Fruit fly (Drosophila melanogaster): ENCODE data around the gene CG13031.

The CG13031 gene

DNA sequence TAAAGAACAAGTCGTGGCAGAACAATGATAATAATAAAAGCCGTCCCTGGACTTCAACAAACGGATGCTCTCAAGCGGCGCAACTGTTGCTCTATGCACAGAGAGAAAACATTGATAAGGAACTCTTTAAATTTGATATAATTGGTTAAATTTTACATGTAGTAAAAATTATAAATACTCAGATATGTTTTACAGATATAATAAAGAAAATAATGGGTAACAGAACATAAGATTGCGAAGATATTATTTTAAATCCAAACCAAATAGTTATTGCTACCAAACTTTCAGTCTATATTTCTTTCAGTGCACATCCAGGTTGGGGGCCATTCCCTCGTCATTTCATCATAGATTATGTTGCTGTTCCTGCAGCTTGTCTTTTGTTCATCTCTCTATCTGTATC lies 25.1 kb downstream of the CG13031 start:
- TF ChIP-seq fd96Ca (GFP tag; IDR thresholded peaks at IDR 0.05) (no peak), EcR (GFP tag; optimal IDR thresholded peaks at IDR 0.05) (no peak), CG10348 (GFP tag; IDR thresholded peaks at IDR 0.05) (no peak), Pif1B (GFP tag; optimal IDR thresholded peaks at IDR 0.05) (peak; percentile 52), CG9948 (tag; optimal IDR thresholded peaks at IDR 0.05) (peak; percentile 83), rn (GFP tag; IDR thresholded peaks at IDR 0.05) (no peak), Snoo (tag; optimal IDR thresholded peaks at IDR 0.05) (no peak), CG4496 (GFP tag; IDR thresholded peaks at IDR 0.05) (peak; percentile 78), D1 (tag; optimal IDR thresholded peaks at IDR 0.05) (peak; percentile 32), CG15710 (tag; optimal IDR thresholded peaks at IDR 0.05) (peak; percentile 67), CG14655 (GFP tag; optimal IDR thresholded peaks at IDR 0.05) (peak; percentile 89), gl (tag; optimal IDR thresholded peaks at IDR 0.05) (peak; percentile 14), CG17806 (tag; optimal IDR thresholded peaks at IDR 0.05) (peak; percentile 79), Pif1A (GFP tag; optimal IDR thresholded peaks at IDR 0.05) (peak; percentile 7), CG34367 (tag; optimal IDR thresholded peaks at IDR 0.05) (peak; percentile 43), Ets98B (GFP tag; IDR thresholded peaks at IDR 0.05) (peak; percentile 50; the same call in 1 of the 2 replicates), CG8301 (tag; optimal IDR thresholded peaks at IDR 0.05) (peak; percentile 84), CG8159 (tag; optimal IDR thresholded peaks at IDR 0.05) (peak; percentile 75)

DNA sequence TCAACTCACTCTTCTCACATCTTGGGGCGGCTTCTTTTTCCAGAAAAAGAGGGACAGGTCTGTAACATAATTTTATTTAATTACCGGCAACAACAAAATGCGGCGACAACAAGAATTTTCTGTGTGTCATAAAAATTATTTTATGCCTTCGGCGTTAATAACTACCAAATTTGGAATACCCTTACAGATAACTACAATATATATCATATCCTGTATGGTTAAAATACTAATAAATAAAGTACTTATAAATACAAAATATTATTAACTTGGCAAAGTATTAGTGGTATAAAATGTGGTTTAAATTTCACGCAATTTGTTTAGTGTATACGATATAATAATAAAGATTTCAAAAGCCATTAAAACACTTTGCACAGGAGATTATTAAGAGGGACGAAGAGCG lies 26.1 kb downstream of the CG13031 start:
- TF ChIP-seq CG9948 (tag; optimal IDR thresholded peaks at IDR 0.05) (peak; percentile 6), CG8159 (tag; optimal IDR thresholded peaks at IDR 0.05) (peak; percentile 2), CG13204 (GFP tag; optimal IDR thresholded peaks at IDR 0.05) (no peak), CG14655 (GFP tag; optimal IDR thresholded peaks at IDR 0.05) (no peak), Pif1A (GFP tag; optimal IDR thresholded peaks at IDR 0.05) (no peak), CG17806 (tag; optimal IDR thresholded peaks at IDR 0.05) (peak; percentile 11), rn (GFP tag; IDR thresholded peaks at IDR 0.05) (no peak), CG15710 (tag; optimal IDR thresholded peaks at IDR 0.05) (peak; percentile 28)

DNA sequence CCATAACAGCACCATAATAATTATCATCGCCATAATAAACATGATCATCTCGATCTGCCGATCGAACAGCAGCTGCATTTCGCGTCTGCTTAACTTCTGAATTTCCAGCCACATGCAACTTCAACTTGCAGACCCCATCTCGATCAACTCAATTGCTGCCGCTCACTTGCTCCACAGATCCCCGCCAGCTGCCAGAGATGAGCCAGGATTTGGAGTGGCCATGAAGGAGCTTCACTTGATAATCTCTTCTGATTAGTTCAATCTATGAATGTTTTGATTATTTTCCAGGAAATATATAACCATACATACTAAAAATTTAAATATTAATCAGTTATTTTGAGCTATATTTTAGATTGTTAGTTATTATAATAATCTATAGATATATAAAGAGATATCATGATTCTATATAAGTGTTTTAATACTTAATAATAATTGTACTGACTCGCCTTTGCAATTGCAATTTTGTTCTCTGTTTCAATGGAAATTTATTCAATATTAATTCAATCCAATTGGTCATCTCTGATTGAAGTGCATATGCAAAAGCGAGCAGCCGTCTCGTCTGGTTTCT lies 26.9 kb downstream of the CG13031 start:
- TF ChIP-seq CG12605 (GFP tag; IDR thresholded peaks at IDR 0.05) (no peak), CG14655 (GFP tag; optimal IDR thresholded peaks at IDR 0.05) (peak; percentile 70), CG8301 (tag; optimal IDR thresholded peaks at IDR 0.05) (peak; percentile 47), Pif1B (GFP tag; optimal IDR thresholded peaks at IDR 0.05) (peak; percentile 9), Snoo (tag; optimal IDR thresholded peaks at IDR 0.05) (no peak), fd96Ca (GFP tag; IDR thresholded peaks at IDR 0.05) (no peak), EcR (GFP tag; optimal IDR thresholded peaks at IDR 0.05) (peak; percentile 22), CG34367 (tag; optimal IDR thresholded peaks at IDR 0.05) (no peak), rn (GFP tag; IDR thresholded peaks at IDR 0.05) (no peak), CG4496 (GFP tag; IDR thresholded peaks at IDR 0.05) (peak; percentile 6; the same call in 1 of the 3 replicates), Pif1A (GFP tag; optimal IDR thresholded peaks at IDR 0.05) (no peak), CG8159 (tag; optimal IDR thresholded peaks at IDR 0.05) (peak; percentile 68), gl (tag; optimal IDR thresholded peaks at IDR 0.05) (no peak), CG9948 (tag; optimal IDR thresholded peaks at IDR 0.05) (peak; percentile 43), CG10348 (GFP tag; IDR thresholded peaks at IDR 0.05) (no peak), CG17806 (tag; optimal IDR thresholded peaks at IDR 0.05) (peak; percentile 31), D1 (tag; optimal IDR thresholded peaks at IDR 0.05) (peak; percentile 16), Ets98B (GFP tag; IDR thresholded peaks at IDR 0.05) (no peak), CG32121 (GFP tag; IDR thresholded peaks at IDR 0.05) (no peak), CG13204 (GFP tag; optimal IDR thresholded peaks at IDR 0.05) (no peak), CG15710 (tag; optimal IDR thresholded peaks at IDR 0.05) (peak; percentile 3)

DNA sequence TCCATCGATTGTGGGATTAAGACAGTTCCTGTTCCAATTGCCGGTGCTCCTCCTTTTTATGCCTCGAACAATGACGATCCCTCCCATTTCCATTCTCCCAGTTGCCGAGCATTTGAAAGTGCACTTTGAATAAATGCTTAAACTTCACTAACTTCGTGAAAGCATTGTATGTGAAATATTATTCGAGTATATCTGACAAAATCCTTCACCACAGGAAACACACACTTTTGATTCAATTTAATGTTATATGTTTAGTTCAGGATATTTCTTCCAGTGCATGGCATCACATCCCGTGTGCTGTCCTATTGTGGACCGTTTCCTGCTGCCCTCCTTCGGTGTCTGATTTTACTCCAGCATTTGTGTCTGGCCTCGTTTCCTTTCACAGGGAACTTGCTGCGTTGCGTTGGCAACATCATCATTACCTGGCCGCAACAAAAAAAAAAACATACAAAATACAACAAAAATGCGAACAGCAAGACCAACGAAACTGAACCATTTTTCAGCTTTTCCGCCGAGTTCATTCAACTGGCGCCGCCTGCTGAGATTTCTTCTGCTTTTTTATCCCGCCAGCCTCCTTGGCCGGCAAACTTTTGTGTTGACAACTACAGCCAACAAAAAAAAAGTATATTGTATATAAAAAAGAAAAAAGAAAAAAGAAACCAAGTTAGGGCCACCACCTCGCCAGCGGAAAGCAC lies 27.9 kb downstream of the CG13031 start:
- TF ChIP-seq CG14655 (GFP tag; optimal IDR thresholded peaks at IDR 0.05) (peak; percentile 89), Ets98B (GFP tag; IDR thresholded peaks at IDR 0.05) (peak; percentile 78), CG13204 (GFP tag; optimal IDR thresholded peaks at IDR 0.05) (no peak), CG17806 (tag; optimal IDR thresholded peaks at IDR 0.05) (peak; percentile 75), Snoo (tag; optimal IDR thresholded peaks at IDR 0.05) (peak; percentile 58), Pif1A (GFP tag; optimal IDR thresholded peaks at IDR 0.05) (peak; percentile 80), CG8301 (tag; optimal IDR thresholded peaks at IDR 0.05) (peak; percentile 90), CG10348 (GFP tag; IDR thresholded peaks at IDR 0.05) (no peak), fd96Ca (GFP tag; IDR thresholded peaks at IDR 0.05) (peak; percentile 73), CG32121 (GFP tag; IDR thresholded peaks at IDR 0.05) (peak; percentile 60), CG4496 (GFP tag; IDR thresholded peaks at IDR 0.05) (peak; percentile 87), CG34367 (tag; optimal IDR thresholded peaks at IDR 0.05) (peak; percentile 69), CG9948 (tag; optimal IDR thresholded peaks at IDR 0.05) (peak; percentile 83), D1 (tag; optimal IDR thresholded peaks at IDR 0.05) (peak; percentile 19), rn (GFP tag; IDR thresholded peaks at IDR 0.05) (peak; percentile 49; the same call in 1 of the 2 replicates), CG15710 (tag; optimal IDR thresholded peaks at IDR 0.05) (peak; percentile 63), Pif1B (GFP tag; optimal IDR thresholded peaks at IDR 0.05) (peak; percentile 64), gl (tag; optimal IDR thresholded peaks at IDR 0.05) (peak; percentile 62), CG8159 (tag; optimal IDR thresholded peaks at IDR 0.05) (peak; percentile 68), CG12605 (GFP tag; IDR thresholded peaks at IDR 0.05) (peak; percentile 86), EcR (GFP tag; optimal IDR thresholded peaks at IDR 0.05) (peak; percentile 86)

DNA sequence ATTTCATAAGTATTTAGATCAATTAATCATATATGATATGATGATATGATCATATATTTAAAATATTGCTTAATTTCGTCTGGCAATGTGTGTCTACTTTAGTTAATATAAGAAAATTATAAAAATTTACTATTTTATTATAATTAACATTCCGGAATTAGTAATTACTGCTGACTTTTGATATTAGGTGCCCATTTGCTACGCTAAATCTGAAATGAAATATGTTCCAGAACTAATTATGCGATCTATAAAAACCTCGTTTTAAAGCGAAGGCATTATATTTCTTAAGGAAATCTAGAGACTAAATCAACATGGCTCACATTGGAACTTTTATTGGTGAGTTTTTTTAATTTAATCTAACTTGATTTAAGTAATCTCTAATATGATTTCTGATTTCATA lies 30.5 kb downstream of the CG13031 start, which contains the start of gene CG42852:
TSS of gene CG42852 (plus strand) at position 301 of the 400 bp plus-strand sequence.
- TF ChIP-seq CG4496 (GFP tag; IDR thresholded peaks at IDR 0.05) (no peak), Pif1B (GFP tag; optimal IDR thresholded peaks at IDR 0.05) (no peak), CG8301 (tag; optimal IDR thresholded peaks at IDR 0.05) (no peak), CG10348 (GFP tag; IDR thresholded peaks at IDR 0.05) (no peak), CG14655 (GFP tag; optimal IDR thresholded peaks at IDR 0.05) (no peak), CG32121 (GFP tag; IDR thresholded peaks at IDR 0.05) (no peak), rn (GFP tag; IDR thresholded peaks at IDR 0.05) (no peak), fd96Ca (GFP tag; IDR thresholded peaks at IDR 0.05) (no peak)

Data from whole organism, pupa.